Fruit fly (Drosophila melanogaster): Measurements from ENCODE around the gene Fer1.
A peak's percentile ranks its signal among the peaks of the same experiment; 100 is the strongest.

Gene Fer1

dm6 chr3R:7108589-7109312, 27.3 kb upstream of the Fer1 start (continued):
- TF ChIP-seq sima (GFP tag; optimal IDR thresholded peaks at IDR 0.05), result peak; percentile 67
- TF ChIP-seq stwl (tag; optimal IDR thresholded peaks at IDR 0.05), result peak; percentile 76
- peak; percentile 90 for TF ChIP-seq onecut (GFP tag; IDR thresholded peaks at IDR 0.05)
- TF ChIP-seq chinmo (GFP tag; IDR thresholded peaks at IDR 0.05; ENCODE audit: partially characterized antibody), result no peak
- no peak for TF ChIP-seq Taf1 (GFP tag; IDR thresholded peaks at IDR 0.05)
- peak; percentile 49 for TF ChIP-seq CG18011 (GFP tag; optimal IDR thresholded peaks at IDR 0.05)
- peak; percentile 93 for TF ChIP-seq CG13123 (GFP tag; optimal IDR thresholded peaks at IDR 0.05)
- no peak for TF ChIP-seq CG30431 (GFP tag; optimal IDR thresholded peaks at IDR 0.05)
- TF ChIP-seq rib (GFP tag; IDR thresholded peaks at IDR 0.05), result no peak
- no peak for TF ChIP-seq CG10366 (GFP tag; IDR thresholded peaks at IDR 0.05)
- no peak for TF ChIP-seq bbx (GFP tag; IDR thresholded peaks at IDR 0.05; ENCODE audit: partially characterized antibody)
- TF ChIP-seq CG16863 (GFP tag; optimal IDR thresholded peaks at IDR 0.05), result peak; percentile 91
- no peak for TF ChIP-seq Lim3 (GFP tag; IDR thresholded peaks at IDR 0.05)
- no peak for TF ChIP-seq wdn (GFP tag; IDR thresholded peaks at IDR 0.05)
- no peak for TF ChIP-seq yki (optimal IDR thresholded peaks at IDR 0.05)
- TF ChIP-seq usp (GFP tag; optimal IDR thresholded peaks at IDR 0.05), result no peak
- no peak for TF ChIP-seq CG9215 (GFP tag; IDR thresholded peaks at IDR 0.05)
- TF ChIP-seq dan (GFP tag; IDR thresholded peaks at IDR 0.05), result no peak
- no peak for TF ChIP-seq CG2889 (GFP tag; IDR thresholded peaks at IDR 0.05)
- TF ChIP-seq CG9797 (GFP tag; optimal IDR thresholded peaks at IDR 0.05), result peak; percentile 30
- TF ChIP-seq sob (GFP tag; IDR thresholded peaks at IDR 0.05), result no peak
- no peak for TF ChIP-seq CG16813 (GFP tag; IDR thresholded peaks at IDR 0.05; ENCODE audit: partially characterized antibody)
- no peak for TF ChIP-seq CG32772 (GFP tag; IDR thresholded peaks at IDR 0.05)
- TF ChIP-seq CG3065 (GFP tag; optimal IDR thresholded peaks at IDR 0.05), result peak; percentile 86
- peak; percentile 88 for TF ChIP-seq CG8089 (GFP tag; optimal IDR thresholded peaks at IDR 0.05)
- no peak for TF ChIP-seq ase (GFP tag; IDR thresholded peaks at IDR 0.05)
- no peak for TF ChIP-seq Lpt (GFP tag; optimal IDR thresholded peaks at IDR 0.05)
- TF ChIP-seq sc (optimal IDR thresholded peaks at IDR 0.05), result no peak
- TF ChIP-seq sc (GFP tag; optimal IDR thresholded peaks at IDR 0.05), result peak; percentile 96
- TF ChIP-seq CG12744 (GFP tag; optimal IDR thresholded peaks at IDR 0.05), result peak; percentile 82
- no peak for TF ChIP-seq Dref (GFP tag; IDR thresholded peaks at IDR 0.05)
- no peak for TF ChIP-seq CG3995 (GFP tag; optimal IDR thresholded peaks at IDR 0.05)
- no peak for TF ChIP-seq ftz-f1 (GFP tag; optimal IDR thresholded peaks at IDR 0.05)
- peak; percentile 98 for TF ChIP-seq phol (tag; optimal IDR thresholded peaks at IDR 0.05)
- TF ChIP-seq CG8359 (GFP tag; optimal IDR thresholded peaks at IDR 0.05; ENCODE audit: borderline replicate concordance), result peak; percentile 87
- TF ChIP-seq nmo (GFP tag; optimal IDR thresholded peaks at IDR 0.05), result peak; percentile 99
- TF ChIP-seq CG5953 (GFP tag; IDR thresholded peaks at IDR 0.05), result no peak
- peak; percentile 98 for TF ChIP-seq dmrt99B (tag; optimal IDR thresholded peaks at IDR 0.05)
- peak; percentile 72 for TF ChIP-seq Deaf1 (tag; optimal IDR thresholded peaks at IDR 0.05)
- peak; percentile 91 for TF ChIP-seq CG15269 (tag; optimal IDR thresholded peaks at IDR 0.05)
- peak; percentile 77 for TF ChIP-seq fd102C (GFP tag; optimal IDR thresholded peaks at IDR 0.05)
- no peak for TF ChIP-seq B-H1 (GFP tag; IDR thresholded peaks at IDR 0.05)
- TF ChIP-seq Hr3 (GFP tag; optimal IDR thresholded peaks at IDR 0.05), result peak; percentile 96
- no peak for TF ChIP-seq CG13894 (tag; optimal IDR thresholded peaks at IDR 0.05)
- no peak for TF ChIP-seq Xrp1 (GFP tag; IDR thresholded peaks at IDR 0.05)
- peak; percentile 72 for TF ChIP-seq CG13296 (GFP tag; optimal IDR thresholded peaks at IDR 0.05)
- TF ChIP-seq Ada2b (GFP tag; IDR thresholded peaks at IDR 0.05), result no peak
- no peak for TF ChIP-seq Optix (GFP tag; IDR thresholded peaks at IDR 0.05)
- no peak for TF ChIP-seq H2.0 (GFP tag; IDR thresholded peaks at IDR 0.05)
- no peak for TF ChIP-seq ranshi (GFP tag; IDR thresholded peaks at IDR 0.05)
- no peak for TF ChIP-seq CG6175 (GFP tag; IDR thresholded peaks at IDR 0.05)
- no peak for TF ChIP-seq CG4360 (GFP tag; IDR thresholded peaks at IDR 0.05)

Data from whole organism, embryonic.